Fruit fly (Drosophila melanogaster) whole organism, pupa: ENCODE data around the gene CG13380.

ENCODE experiments used
- CG10348 ChIP-seq: fragments of 200-800 bp; sonication (Bioruptor generic); IDR thresholded peaks from 2 replicates; pipeline ENCODE4 v1.3.6; 2022; ENCODE audit warnings: missing biosample characterization, missing genetic modification characterization
- CG12605 ChIP-seq: fragments of 200-800 bp; sonication (Bioruptor generic); IDR thresholded peaks from 2 replicates; pipeline ENCODE4 v1.3.6; 2022; ENCODE audit warnings: missing biosample characterization, missing genetic modification characterization
- CG13204 ChIP-seq: fragments of 200-800 bp; sonication (Bioruptor generic); optimal IDR thresholded peaks from 2 replicates; lab custom pipeline; 2018; ENCODE audit warnings: missing biosample characterization, mild to moderate bottlenecking, missing genetic modification characterization, moderate library complexity
- CG14655 ChIP-seq: fragments of 200-800 bp; sonication (Bioruptor generic); optimal IDR thresholded peaks from 3 replicates; lab custom pipeline; 2017; ENCODE audit warnings: mild to moderate bottlenecking, missing biosample characterization, missing genetic modification reagents, missing genetic modification characterization
- CG15710 ChIP-seq: fragments of 200-800 bp; sonication (Bioruptor generic); optimal IDR thresholded peaks from 2 replicates; lab custom pipeline; 2018; ENCODE audit warnings: missing biosample characterization, mild to moderate bottlenecking, missing genetic modification characterization, moderate library complexity
- CG17806 ChIP-seq: fragments of 200-800 bp; sonication (Bioruptor generic); optimal IDR thresholded peaks from 2 replicates; lab custom pipeline; 2018; ENCODE audit warnings: missing biosample characterization, mild to moderate bottlenecking, missing genetic modification characterization, moderate library complexity
- CG32121 ChIP-seq: fragments of 200-800 bp; sonication (Bioruptor generic); IDR thresholded peaks from 2 replicates; pipeline ENCODE4 v1.3.6; 2022; ENCODE audit warnings: missing biosample characterization, missing genetic modification characterization
- CG34367 ChIP-seq: fragments of 200-800 bp; sonication (Bioruptor generic); optimal IDR thresholded peaks from 2 replicates; lab custom pipeline; 2018; ENCODE audit warnings: missing biosample characterization, mild to moderate bottlenecking, missing genetic modification characterization
- CG4496 ChIP-seq: fragments of 200-800 bp; sonication (Bioruptor generic); IDR thresholded peaks from 3 replicates; pipeline ENCODE4 v1.3.6; 2022; ENCODE audit warnings: missing biosample characterization, missing genetic modification characterization
- CG8159 ChIP-seq: fragments of 200-800 bp; sonication (Bioruptor generic); optimal IDR thresholded peaks from 3 replicates; lab custom pipeline; 2018; ENCODE audit warnings: missing biosample characterization, mild to moderate bottlenecking, missing genetic modification characterization, moderate library complexity
- CG8301 ChIP-seq: fragments of 200-800 bp; sonication (Bioruptor generic); optimal IDR thresholded peaks from 2 replicates; lab custom pipeline; 2018; ENCODE audit warnings: missing biosample characterization, mild to moderate bottlenecking, missing genetic modification characterization
- CG9948 ChIP-seq: fragments of 200-800 bp; sonication (Bioruptor generic); optimal IDR thresholded peaks from 2 replicates; lab custom pipeline; 2018; ENCODE audit warnings: missing biosample characterization, mild to moderate bottlenecking, missing genetic modification characterization, moderate library complexity
- D1 ChIP-seq: fragments of 200-800 bp; sonication (Bioruptor generic); optimal IDR thresholded peaks from 2 replicates; lab custom pipeline; 2018; ENCODE audit warnings: missing biosample characterization, mild to moderate bottlenecking, missing genetic modification characterization, moderate library complexity
- EcR ChIP-seq: fragments of 200-800 bp; sonication (Bioruptor generic); optimal IDR thresholded peaks from 3 replicates; lab custom pipeline; 2019; ENCODE audit warnings: missing biosample characterization, missing genetic modification characterization, mild to moderate bottlenecking, moderate library complexity, missing genetic modification reagents
- Ets98B ChIP-seq: fragments of 200-800 bp; sonication (Bioruptor generic); IDR thresholded peaks from 2 replicates; pipeline ENCODE4 v1.3.6; 2022; ENCODE audit warnings: missing biosample characterization, missing genetic modification characterization
- Pif1A ChIP-seq: fragments of 200-800 bp; sonication (Bioruptor generic); optimal IDR thresholded peaks from 3 replicates; lab custom pipeline; 2016; ENCODE audit warnings: missing biosample characterization, missing genetic modification characterization
- Pif1B ChIP-seq: fragments of 200-800 bp; sonication (Bioruptor generic); optimal IDR thresholded peaks from 3 replicates; lab custom pipeline; 2016; ENCODE audit warnings: missing biosample characterization, missing genetic modification characterization
- Snoo ChIP-seq: fragments of 200-800 bp; sonication (Bioruptor generic); optimal IDR thresholded peaks from 3 replicates; lab custom pipeline; 2017; ENCODE audit warnings: missing biosample characterization, mild to moderate bottlenecking, missing genetic modification characterization, inconsistent platforms
- fd96Ca ChIP-seq: fragments of 200-800 bp; sonication (Bioruptor generic); IDR thresholded peaks from 3 replicates; pipeline ENCODE4 v1.3.6; 2022; ENCODE audit warnings: missing biosample characterization, missing genetic modification characterization
- gl ChIP-seq: fragments of 200-800 bp; sonication (Bioruptor generic); optimal IDR thresholded peaks from 2 replicates; lab custom pipeline; 2018; ENCODE audit warnings: missing biosample characterization, mild to moderate bottlenecking, missing genetic modification characterization
- rn ChIP-seq: fragments of 200-800 bp; sonication (Bioruptor generic); IDR thresholded peaks from 2 replicates; pipeline ENCODE4 v1.3.6; 2022; ENCODE audit warnings: missing biosample characterization, missing genetic modification characterization

The CG13380 gene

DNA sequence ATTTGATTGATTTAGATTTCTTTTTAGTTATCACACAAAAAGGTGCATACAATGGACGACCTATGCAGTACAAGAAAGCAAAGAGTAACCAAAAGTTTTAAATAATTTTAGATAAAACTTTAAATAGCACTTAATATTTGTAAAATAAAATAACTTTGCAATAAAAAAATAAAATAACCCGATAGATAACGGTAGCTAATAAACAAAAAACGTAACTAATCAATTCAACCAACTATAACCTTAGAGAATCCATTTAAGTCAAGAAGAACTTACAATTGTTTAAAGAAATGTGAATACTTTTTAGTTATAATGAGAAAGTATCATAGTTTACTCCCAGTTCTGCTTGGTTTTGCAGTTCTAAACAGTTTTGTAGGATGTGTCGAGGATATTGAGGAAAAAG lies 8.4 kb downstream of the CG13380 start, which contains the start of gene CG32201:
Gene CG32201 (plus strand): TSS at position 301 of the 400 bp plus-strand sequence.
- no peak for TF ChIP-seq fd96Ca
- no peak for TF ChIP-seq CG32121 (GFP tag; lab: Robert Waterston, UW)
- TF ChIP-seq CG12605 (GFP tag; lab: Robert Waterston, UW): no peak
- TF ChIP-seq CG10348: no peak
- TF ChIP-seq gl (tag; lab: Kevin White, UChicago): no peak
- TF ChIP-seq CG8301: no peak
- TF ChIP-seq CG34367 (tag; lab: Kevin White, UChicago): no peak
- TF ChIP-seq CG14655: no peak
- no peak for TF ChIP-seq Ets98B (GFP tag; lab: Robert Waterston, UW)
- TF ChIP-seq Snoo (tag; lab: Kevin White, UChicago): no peak

dm6 chr3L:18607162-18607561 lies 10.6 kb downstream of the CG13380 start, which contains the start of gene CG18231:
Gene CG18231, plus strand, starts transcription at chr3L:18607462.
- TF ChIP-seq CG34367 (tag; lab: Kevin White, UChicago) (no peak), CG8159 (tag; lab: Kevin White, UChicago) (no peak), EcR (GFP tag; lab: Kevin White, UChicago) (no peak), CG9948 (tag; lab: Kevin White, UChicago) (no peak), Pif1A (GFP tag; lab: Kevin White, UChicago) (no peak), rn (no peak)

- TF ChIP-seq Ets98B (GFP tag; lab: Robert Waterston, UW): no peak
- no peak for TF ChIP-seq CG15710
- TF ChIP-seq, all 21 proteins: peak for 0
Observed at dm6 chr3L:18605172-18605571, 12.6 kb downstream of the CG13380 start, which contains the start of gene CG18233. Gene CG18233, plus strand, starts transcription at chr3L:18605472.

- TF ChIP-seq CG9948 (tag; lab: Kevin White, UChicago) (no peak), CG8301 (no peak), CG17806 (tag; lab: Kevin White, UChicago) (no peak), CG10348 (no peak), Pif1A (GFP tag; lab: Kevin White, UChicago) (no peak), fd96Ca (no peak), CG12605 (GFP tag; lab: Robert Waterston, UW) (no peak), CG13204 (no peak), CG4496 (GFP tag; lab: Robert Waterston, UW) (no peak), CG14655 (no peak), CG34367 (tag; lab: Kevin White, UChicago) (no peak), gl (tag; lab: Kevin White, UChicago) (no peak), Ets98B (GFP tag; lab: Robert Waterston, UW) (no peak), Pif1B (GFP tag; lab: Kevin White, UChicago) (no peak), CG15710 (no peak), Snoo (tag; lab: Kevin White, UChicago) (no peak), D1 (tag; lab: Kevin White, UChicago) (no peak)
Observed at dm6 chr3L:18603125-18603524, 14.6 kb downstream of the CG13380 start, which contains the start of gene CG18234. Gene CG18234, plus strand, starts transcription at chr3L:18603425.

DNA sequence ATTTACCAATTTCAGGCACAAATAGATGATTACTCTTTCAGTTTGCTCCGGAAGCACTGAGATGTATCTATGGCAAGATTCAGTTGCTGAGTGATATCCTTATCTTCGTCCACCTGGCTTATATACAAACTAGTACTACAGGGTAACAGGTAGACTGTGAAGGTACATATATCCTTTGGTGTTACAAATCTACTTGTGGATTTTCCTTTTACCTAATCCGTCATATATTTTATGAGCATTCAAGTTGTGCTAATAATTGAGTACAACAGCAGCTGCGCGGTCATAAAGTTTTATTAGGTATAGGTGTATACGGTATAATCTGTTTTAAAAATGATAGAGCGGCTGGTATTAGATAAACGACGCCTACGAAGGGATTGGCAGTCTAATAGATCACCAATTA lies 24.1 kb downstream of the CG13380 start, which contains the start of gene term:
Gene term (minus strand): TSS at position 101 of the 400 bp plus-strand sequence.
- TF ChIP-seq fd96Ca (no peak), EcR (GFP tag; lab: Kevin White, UChicago) (no peak), CG9948 (tag; lab: Kevin White, UChicago) (no peak), CG8301 (no peak), Pif1A (GFP tag; lab: Kevin White, UChicago) (no peak), CG8159 (tag; lab: Kevin White, UChicago) (no peak), D1 (tag; lab: Kevin White, UChicago) (no peak), CG10348 (no peak), Ets98B (GFP tag; lab: Robert Waterston, UW) (no peak), CG32121 (GFP tag; lab: Robert Waterston, UW) (no peak), rn (no peak), CG4496 (GFP tag; lab: Robert Waterston, UW) (no peak), CG13204 (no peak), gl (tag; lab: Kevin White, UChicago) (no peak), CG15710 (no peak), CG34367 (tag; lab: Kevin White, UChicago) (no peak), Pif1B (GFP tag; lab: Kevin White, UChicago) (no peak)

- TF ChIP-seq fd96Ca: no peak
- TF ChIP-seq CG4496 (GFP tag; lab: Robert Waterston, UW): no peak
- TF ChIP-seq rn: no peak
- TF ChIP-seq Ets98B (GFP tag; lab: Robert Waterston, UW): no peak
- no peak for TF ChIP-seq CG8301
- TF ChIP-seq CG10348: no peak
- no peak for TF ChIP-seq CG9948 (tag; lab: Kevin White, UChicago)
- TF ChIP-seq CG8159 (tag; lab: Kevin White, UChicago): no peak
- no peak for TF ChIP-seq CG32121 (GFP tag; lab: Robert Waterston, UW)
- no peak for TF ChIP-seq Pif1B (GFP tag; lab: Kevin White, UChicago)
- TF ChIP-seq CG14655: no peak
Observed at dm6 chr3L:18588387-18588786, 29.4 kb downstream of the CG13380 start, which contains the start of gene CG7271. Gene CG7271, plus strand, starts transcription at chr3L:18588759.

DNA sequence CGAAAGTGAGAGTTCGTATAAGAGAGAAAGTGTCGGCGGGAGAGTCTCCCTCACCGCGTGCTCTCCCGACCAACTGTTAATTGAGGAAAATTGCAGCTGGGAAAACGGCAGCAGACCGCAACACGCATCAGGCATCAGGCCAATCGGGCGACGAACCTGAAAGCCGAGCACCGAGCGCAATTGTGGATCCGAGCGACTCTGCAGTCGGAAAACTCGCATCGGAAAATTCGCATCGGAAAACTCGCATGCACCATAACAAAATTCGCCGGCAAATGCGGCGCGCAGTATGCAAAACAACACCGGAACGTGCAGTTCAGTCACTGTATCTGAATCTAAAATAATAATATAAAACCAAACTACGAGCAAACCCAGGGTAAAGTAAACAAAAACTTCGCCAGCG lies 57.8 kb downstream of the CG13380 start, which contains the start of gene AstC-R1:
Gene AstC-R1 (plus strand): TSS at position 301 of the 400 bp plus-strand sequence.
- TF ChIP-seq CG8301: no peak
- TF ChIP-seq CG13204: no peak
- TF ChIP-seq CG14655: peak; percentile 34
- TF ChIP-seq CG4496 (GFP tag; lab: Robert Waterston, UW): peak; percentile 59; the same call in 2 of the 3 replicates
- no peak for TF ChIP-seq CG17806 (tag; lab: Kevin White, UChicago)
- no peak for TF ChIP-seq D1 (tag; lab: Kevin White, UChicago)
- no peak for TF ChIP-seq fd96Ca
